Worm (Caenorhabditis elegans) whole organism, late embryonic: ENCODE measurements around the gene inx-7.

Experiments used
- C08G9.2 ChIP-seq: sonication (generic microtip); optimal IDR thresholded peaks from 2 replicates; lab custom pipeline; 2016; ENCODE audit warnings: mild to moderate bottlenecking, missing genetic modification characterization, moderate library complexity, missing compliant biosample characterization
- C38D4.7 ChIP-seq: fragments of 200-800 bp; sonication (Bioruptor generic); optimal IDR thresholded peaks from 2 replicates; lab custom pipeline; 2018; ENCODE audit warnings: mild to moderate bottlenecking, missing genetic modification characterization, moderate library complexity, missing compliant biosample characterization
- F13H6.1 ChIP-seq: sonication (generic microtip); optimal IDR thresholded peaks from 2 replicates; lab custom pipeline; 2016; ENCODE audit warnings: missing genetic modification characterization, missing compliant biosample characterization
- K09A11.1 ChIP-seq: sonication (generic microtip); optimal IDR thresholded peaks from 2 replicates; lab custom pipeline; 2017; ENCODE audit warnings: antibody characterized with exemption, mild to moderate bottlenecking, missing genetic modification characterization, missing compliant biosample characterization; ENCODE audit not compliant: insufficient read depth
- T23F11.4 ChIP-seq: fragments of 200-800 bp; sonication (Bioruptor generic); optimal IDR thresholded peaks from 2 replicates; lab custom pipeline; 2018; ENCODE audit warnings: mild to moderate bottlenecking, missing genetic modification characterization, missing compliant biosample characterization
- ama-1 ChIP-seq: fragments of 150-350 bp; optimal IDR thresholded peaks from 2 replicates; lab custom pipeline; 2014
- ceh-18 ChIP-seq: sonication (generic microtip); optimal IDR thresholded peaks from 2 replicates; lab custom pipeline; 2016; ENCODE audit warnings: missing genetic modification characterization, missing compliant biosample characterization
- ceh-45 ChIP-seq: fragments of 200-800 bp; sonication (Bioruptor generic); IDR thresholded peaks from 2 replicates; pipeline ENCODE4 v1.3.6; 2022; ENCODE audit warnings: missing genetic modification reagents, missing genetic modification characterization, missing compliant biosample characterization
- elt-2 ChIP-seq: sonication (generic microtip); optimal IDR thresholded peaks from 2 replicates; lab custom pipeline; 2016; ENCODE audit warnings: missing genetic modification reagents, missing genetic modification characterization, missing compliant biosample characterization
- fax-1 ChIP-seq: sonication (generic microtip); optimal IDR thresholded peaks from 2 replicates; lab custom pipeline; 2016; ENCODE audit warnings: missing genotype, missing genetic modification characterization, missing compliant biosample characterization
- fkh-6 ChIP-seq: sonication (generic microtip); optimal IDR thresholded peaks from 2 replicates; lab custom pipeline; 2016; ENCODE audit warnings: missing genetic modification characterization, missing compliant biosample characterization
- lin-11 ChIP-seq: fragments of 200-800 bp; sonication (Bioruptor generic); optimal IDR thresholded peaks from 2 replicates; lab custom pipeline; 2018; ENCODE audit warnings: mild to moderate bottlenecking, missing genetic modification characterization, missing compliant biosample characterization
- mec-3 ChIP-seq: sonication (generic microtip); optimal IDR thresholded peaks from 2 replicates; lab custom pipeline; 2016; ENCODE audit warnings: borderline replicate concordance, missing genetic modification characterization, missing compliant biosample characterization
- nfya-1 ChIP-seq: sonication (generic microtip); optimal IDR thresholded peaks from 2 replicates; lab custom pipeline; 2017; ENCODE audit warnings: missing genetic modification characterization, mild to moderate bottlenecking, missing compliant biosample characterization, antibody characterized with exemption, moderate library complexity
- nhr-232 ChIP-seq: sonication (generic microtip); optimal IDR thresholded peaks from 2 replicates; lab custom pipeline; 2016; ENCODE audit warnings: missing genetic modification characterization, missing compliant biosample characterization
- npax-4 ChIP-seq: sonication (generic microtip); optimal IDR thresholded peaks from 2 replicates; lab custom pipeline; 2016; ENCODE audit warnings: missing genetic modification characterization, missing compliant biosample characterization
- pag-3 ChIP-seq: sonication (generic microtip); optimal IDR thresholded peaks from 2 replicates; lab custom pipeline; 2016; ENCODE audit warnings: missing compliant biosample characterization, missing genetic modification characterization, borderline replicate concordance
- pqm-1 ChIP-seq: sonication (generic microtip); optimal IDR thresholded peaks from 2 replicates; lab custom pipeline; 2016; ENCODE audit warnings: missing genetic modification characterization, missing compliant biosample characterization
- ref-2 ChIP-seq: sonication (generic microtip); optimal IDR thresholded peaks from 2 replicates; lab custom pipeline; 2016; ENCODE audit warnings: missing genetic modification characterization, missing compliant biosample characterization
- sdc-2 ChIP-seq: sonication (generic microtip); optimal IDR thresholded peaks from 2 replicates; lab custom pipeline; 2016; ENCODE audit warnings: missing genotype, missing genetic modification characterization, missing compliant biosample characterization
- sox-2 ChIP-seq: fragments of 200-800 bp; sonication (Bioruptor generic); IDR thresholded peaks from 2 replicates; pipeline ENCODE4 v1.3.6; 2022; ENCODE audit warnings: missing genetic modification reagents, missing genetic modification characterization, missing compliant biosample characterization
- sox-4 ChIP-seq: sonication (generic microtip); optimal IDR thresholded peaks from 2 replicates; lab custom pipeline; 2017; ENCODE audit warnings: mild to moderate bottlenecking, missing genetic modification characterization, inconsistent platforms, missing compliant biosample characterization
- tbx-2 ChIP-seq: sonication (generic microtip); optimal IDR thresholded peaks from 2 replicates; lab custom pipeline; 2016; ENCODE audit warnings: missing genetic modification characterization, missing compliant biosample characterization
- tbx-7 ChIP-seq: sonication (generic microtip); optimal IDR thresholded peaks from 2 replicates; lab custom pipeline; 2016; ENCODE audit warnings: missing genotype, missing genetic modification characterization, missing compliant biosample characterization
- unc-3 ChIP-seq, 2 experiments: fragments of 200-800 bp in 1 of 2; sonication (Bioruptor generic) in 1 of 2; sonication (generic microtip) in 1 of 2; conservative IDR thresholded peaks in 1 of 2; optimal IDR thresholded peaks in 1 of 2; 2 replicates each; pipeline versions ENCODE4 v1.3.6 to Lab custom; 2016 to 2022; ENCODE audit warnings: missing compliant biosample characterization in 2 of 2, missing genetic modification characterization in 2 of 2, missing genetic modification reagents in 1 of 2
- unc-42 ChIP-seq: sonication (generic microtip); optimal IDR thresholded peaks from 2 replicates; lab custom pipeline; 2016; ENCODE audit warnings: missing genotype, missing genetic modification characterization, missing compliant biosample characterization
- unc-55 ChIP-seq: sonication (generic microtip); optimal IDR thresholded peaks from 2 replicates; lab custom pipeline; 2017; ENCODE audit warnings: missing biosample characterization, missing genetic modification reagents, missing genetic modification characterization
- unc-86 ChIP-seq: sonication (generic microtip); optimal IDR thresholded peaks from 2 replicates; lab custom pipeline; 2016; ENCODE audit warnings: missing genetic modification characterization, missing compliant biosample characterization

The inx-7 gene

DNA sequence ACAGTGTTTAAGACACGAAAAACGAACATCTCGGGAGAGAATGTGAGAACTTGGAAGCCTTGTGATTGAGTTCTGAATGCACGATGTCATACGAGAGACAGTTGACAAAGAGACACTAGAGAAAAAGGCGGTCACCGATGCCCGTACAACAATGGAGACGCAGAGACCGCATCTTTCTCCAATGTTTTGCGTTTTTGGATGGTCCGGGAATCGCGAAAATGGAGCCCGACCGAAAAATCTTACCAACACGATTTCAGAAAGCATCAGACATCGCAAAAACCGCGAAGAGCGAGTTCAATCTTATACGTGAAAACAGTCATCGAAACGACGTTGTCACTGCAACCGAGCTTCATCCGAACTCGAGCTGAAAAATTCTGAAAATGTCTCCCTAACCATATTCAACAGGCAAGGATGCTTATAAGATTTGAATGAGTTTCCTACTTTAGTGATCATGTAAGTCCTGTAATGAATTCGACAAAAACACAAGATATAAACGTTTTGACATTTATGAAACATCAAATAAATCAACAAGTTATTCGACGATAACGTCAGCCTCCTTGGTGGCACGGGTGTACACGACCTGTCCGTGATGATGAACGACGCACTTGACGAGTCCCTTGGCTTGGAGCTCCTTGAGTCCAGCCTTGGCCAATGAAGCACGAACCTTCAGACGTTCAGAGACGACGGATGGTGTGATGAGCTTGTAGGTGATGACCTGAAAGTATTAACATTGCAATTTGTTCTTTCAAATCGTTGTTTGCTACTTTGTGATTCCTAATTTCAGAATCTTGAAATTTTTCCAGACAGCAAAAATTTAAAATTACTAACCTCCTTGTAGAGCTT lies at the start of gene inx-7:
TSS of gene inx-7 (minus strand) at position 37 of the 843 bp plus-strand sequence.
- TF ChIP-seq lin-11 (tag; lab: Kevin White, UChicago): no peak
- TF ChIP-seq, all 69 proteins: peak for 0

ce11 chrIV:5990503-5990902 lies 44.1 kb upstream of the inx-7 start:
- TF ChIP-seq pag-3: no peak

DNA sequence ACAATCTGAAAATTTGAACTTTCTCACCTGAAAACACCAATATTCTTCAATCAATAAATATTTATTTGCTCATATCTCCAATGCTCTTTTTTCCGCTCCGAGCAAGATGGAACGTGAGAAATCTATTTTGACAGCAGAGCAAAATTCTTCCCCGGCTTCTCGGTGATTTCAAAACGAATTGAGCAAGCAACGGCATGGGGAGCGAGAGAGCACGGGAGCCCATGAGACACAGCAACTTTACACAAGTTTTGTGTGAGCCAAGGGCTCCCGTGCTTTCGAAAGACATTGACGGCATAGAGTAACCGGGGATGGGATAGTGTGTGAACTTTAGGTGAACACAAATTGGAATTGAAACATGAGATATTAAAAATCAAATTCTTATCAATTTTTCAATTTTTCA lies 40.4 kb upstream of the inx-7 start:
- no peak for TF ChIP-seq T23F11.4 (GFP tag; lab: Kevin White, UChicago)
- peak; percentile 2 for TF ChIP-seq nfya-1
- peak; percentile 38 for TF ChIP-seq unc-55

DNA sequence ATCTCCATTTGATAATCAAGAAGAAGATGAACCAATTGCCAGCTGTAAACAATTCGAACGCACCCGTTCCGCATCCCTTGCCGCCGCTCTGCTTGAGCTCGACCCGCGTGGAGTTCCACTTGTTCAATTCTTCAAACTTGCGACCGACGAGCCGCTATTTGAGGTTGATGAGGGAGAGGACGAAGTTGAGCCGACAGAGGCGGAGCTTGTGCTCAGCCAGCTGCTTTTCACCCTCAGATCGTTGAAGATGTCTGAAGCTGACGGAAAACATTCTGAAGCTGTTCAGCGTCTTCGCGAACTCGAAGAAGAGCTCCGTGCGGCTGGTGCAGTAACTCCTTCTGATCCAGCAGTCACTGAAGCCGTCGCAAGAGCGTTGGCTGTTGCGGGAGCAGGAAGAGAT lies 39.4 kb upstream of the inx-7 start:
- no peak for TF ChIP-seq ceh-18
- TF ChIP-seq lin-11 (tag; lab: Kevin White, UChicago): no peak
- TF ChIP-seq ceh-45 (GFP tag; lab: Robert Waterston, UW): no peak
- TF ChIP-seq, all 69 proteins: peak for 0

DNA sequence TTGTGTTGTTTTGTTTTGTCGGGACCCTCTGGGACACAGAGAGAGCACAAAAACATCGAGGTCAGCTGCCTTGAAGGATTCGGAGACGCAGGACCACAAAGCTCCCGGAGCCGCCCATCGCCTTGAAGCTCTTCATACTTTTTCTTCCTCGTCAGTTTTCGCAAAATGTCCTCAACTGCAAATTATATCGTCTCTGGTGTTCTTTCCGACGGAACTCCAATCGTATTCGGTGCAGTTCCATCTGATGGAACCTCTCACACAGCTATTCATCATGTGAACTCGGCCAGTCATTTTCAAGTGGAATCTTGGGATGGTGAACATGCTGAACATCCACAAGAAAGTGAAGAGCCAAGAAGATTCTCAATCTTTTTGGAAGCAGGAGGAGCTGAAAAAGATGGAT lies 39.0 kb upstream of the inx-7 start:
- TF ChIP-seq elt-2 (no peak), nhr-232 (tag; lab: Kevin White, UChicago) (no peak), C08G9.2 (tag; lab: Kevin White, UChicago) (no peak), sox-4 (tag; lab: Kevin White, UChicago) (no peak), fax-1 (no peak), unc-86 (no peak), ama-1 (lab: Kevin White, UChicago) (peak; percentile 42)

- TF ChIP-seq ref-2 (tag; lab: Kevin White, UChicago) (no peak), sdc-2 (tag; lab: Kevin White, UChicago) (no peak), fkh-6 (no peak), F13H6.1 (tag; lab: Kevin White, UChicago) (no peak), pqm-1 (tag; lab: Kevin White, UChicago) (no peak)
Measured at ce11 chrIV:5983191-5983590, 36.8 kb upstream of the inx-7 start.

ce11 chrIV:5979818-5980217 lies 33.4 kb upstream of the inx-7 start:
- TF ChIP-seq mec-3 (tag; lab: Kevin White, UChicago): no peak
- no peak for TF ChIP-seq lin-11 (tag; lab: Kevin White, UChicago)
- no peak for TF ChIP-seq tbx-2
- no peak for TF ChIP-seq F13H6.1 (tag; lab: Kevin White, UChicago)
- TF ChIP-seq sox-2 (GFP tag; lab: Robert Waterston, UW): no peak
- no peak for TF ChIP-seq npax-4 (tag; lab: Kevin White, UChicago)
- TF ChIP-seq tbx-7: no peak
- no peak for TF ChIP-seq unc-42 (tag; lab: Kevin White, UChicago)
- TF ChIP-seq sox-4 (tag; lab: Kevin White, UChicago): no peak
- no peak for TF ChIP-seq nhr-232 (tag; lab: Kevin White, UChicago)
- TF ChIP-seq ref-2 (tag; lab: Kevin White, UChicago): no peak
- TF ChIP-seq C38D4.7: no peak

ce11 chrIV:5977276-5977675 lies 30.8 kb upstream of the inx-7 start:
- no peak for TF ChIP-seq K09A11.1 (tag; lab: Kevin White, UChicago)
- peak; percentile 82 for TF ChIP-seq unc-42 (tag; lab: Kevin White, UChicago)
- peak; percentile 35; the same call in 1 of the 2 replicates for TF ChIP-seq unc-3 (GFP tag; conservative IDR thresholded peaks at IDR 0.05; lab: Robert Waterston, UW)
- TF ChIP-seq unc-3 (tag; optimal IDR thresholded peaks at IDR 0.05; lab: Kevin White, UChicago): peak; percentile 77
- TF ChIP-seq ama-1 (lab: Kevin White, UChicago): peak; percentile 37
